Fruit fly (Drosophila melanogaster): ENCODE measurements around the gene CG8360.

Gene CG8360

DNA sequence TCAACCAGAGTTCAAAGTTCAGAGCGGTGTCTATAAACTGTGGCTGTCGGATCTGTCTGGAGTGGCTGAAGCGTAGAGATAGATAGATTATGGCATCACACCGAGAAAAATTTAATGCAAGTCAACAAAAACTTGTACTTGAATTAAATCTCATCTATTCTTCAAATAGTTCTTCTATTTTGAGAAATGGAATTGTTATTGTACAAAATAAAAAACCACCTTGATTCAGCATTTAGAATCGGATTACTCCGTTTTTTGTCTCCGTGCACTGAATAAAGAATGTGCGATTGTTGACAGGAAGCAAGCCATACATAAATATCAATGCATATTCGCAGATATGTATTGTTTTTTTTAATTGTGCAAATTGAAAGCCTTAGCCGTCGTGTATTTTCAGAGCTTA lies 16.9 kb downstream of the CG8360 start (continued):
- TF ChIP-seq Scr (GFP tag; IDR thresholded peaks at IDR 0.05; ENCODE audit: partially characterized antibody) (no peak), CG31441 (GFP tag; IDR thresholded peaks at IDR 0.05) (no peak), CG1529 (GFP tag; optimal IDR thresholded peaks at IDR 0.05) (no peak), Rfx (GFP tag; IDR thresholded peaks at IDR 0.05) (peak; percentile 53), CG2199 (GFP tag; IDR thresholded peaks at IDR 0.05) (no peak), exex (tag; optimal IDR thresholded peaks at IDR 0.05) (no peak), stc (GFP tag; IDR thresholded peaks at IDR 0.05) (peak; percentile 46; the same call in 1 of the 2 replicates), sisA (GFP tag; IDR thresholded peaks at IDR 0.05) (peak; percentile 25; the same call in 1 of the 2 replicates), CG11085 (GFP tag; IDR thresholded peaks at IDR 0.05) (0 out of 2 replicates have a peak, but pooled peaks have one; percentile 14), Nf-YB (GFP tag; optimal IDR thresholded peaks at IDR 0.05) (no peak), Dp (GFP tag; optimal IDR thresholded peaks at IDR 0.05) (no peak), H2.0 (GFP tag; IDR thresholded peaks at IDR 0.05) (no peak), CG18599 (GFP tag; optimal IDR thresholded peaks at IDR 0.05) (peak; percentile 5), ato (GFP tag; IDR thresholded peaks at IDR 0.05; ENCODE audit: partially characterized antibody) (no peak), cato (GFP tag; optimal IDR thresholded peaks at IDR 0.05; ENCODE audit: borderline replicate concordance) (no peak), CG11247 (GFP tag; IDR thresholded peaks at IDR 0.05) (no peak), CG16815 (GFP tag; optimal IDR thresholded peaks at IDR 0.05) (no peak), p53 (GFP tag; optimal IDR thresholded peaks at IDR 0.05) (no peak), CG7928 (GFP tag; optimal IDR thresholded peaks at IDR 0.05) (no peak), Hand (GFP tag; optimal IDR thresholded peaks at IDR 0.05) (no peak), CG9876 (GFP tag; optimal IDR thresholded peaks at IDR 0.05) (no peak), D19A (tag; optimal IDR thresholded peaks at IDR 0.05) (no peak), gsb (GFP tag; IDR thresholded peaks at IDR 0.05) (no peak), CG14965 (GFP tag; optimal IDR thresholded peaks at IDR 0.05; ENCODE audit: borderline replicate concordance) (no peak), Six4 (GFP tag; optimal IDR thresholded peaks at IDR 0.05) (peak; percentile 2), NC2β (GFP tag; optimal IDR thresholded peaks at IDR 0.05) (no peak), Dfd (GFP tag; optimal IDR thresholded peaks at IDR 0.05) (no peak), Atf-2 (GFP tag; optimal IDR thresholded peaks at IDR 0.05) (peak; percentile 19), Hmx (GFP tag; optimal IDR thresholded peaks at IDR 0.05) (no peak), BEAF-32 (GFP tag; optimal IDR thresholded peaks at IDR 0.05) (no peak), unpg (GFP tag; optimal IDR thresholded peaks at IDR 0.05) (peak; percentile 40), CG12659 (GFP tag; optimal IDR thresholded peaks at IDR 0.05) (no peak), her (GFP tag; optimal IDR thresholded peaks at IDR 0.05) (peak; percentile 4), kah (GFP tag; optimal IDR thresholded peaks at IDR 0.05) (no peak), Max (GFP tag; optimal IDR thresholded peaks at IDR 0.05) (no peak), CG15011 (GFP tag; optimal IDR thresholded peaks at IDR 0.05) (no peak), lilli (GFP tag; optimal IDR thresholded peaks at IDR 0.05) (no peak), vvl (GFP tag; IDR thresholded peaks at IDR 0.05) (peak; percentile 62), CG10147 (GFP tag; optimal IDR thresholded peaks at IDR 0.05) (no peak), Aef1 (GFP tag; IDR thresholded peaks at IDR 0.05) (no peak), Deaf1 (tag; optimal IDR thresholded peaks at IDR 0.05) (no peak), tin (GFP tag; optimal IDR thresholded peaks at IDR 0.05) (no peak), jumu (GFP tag; optimal IDR thresholded peaks at IDR 0.05) (no peak), hkb (optimal IDR thresholded peaks at IDR 0.05) (no peak), hkb (GFP tag; IDR thresholded peaks at IDR 0.05) (peak; percentile 50; the same call in 1 of the 2 replicates), CG11560 (tag; IDR thresholded peaks at IDR 0.05) (no peak), CG7271 (tag; optimal IDR thresholded peaks at IDR 0.05) (no peak), Fer3 (tag; optimal IDR thresholded peaks at IDR 0.05) (no peak), CG4730 (GFP tag; IDR thresholded peaks at IDR 0.05) (no peak), CG34376 (GFP tag; optimal IDR thresholded peaks at IDR 0.05) (no peak), ken (GFP tag; IDR thresholded peaks at IDR 0.05) (no peak), CG6765 (GFP tag; optimal IDR thresholded peaks at IDR 0.05) (no peak)
